Fruit fly (Drosophila melanogaster): ENCODE results near the gene CG13875.
A peak's percentile ranks its signal among the peaks of the same experiment; 100 is the strongest.

The CG13875 gene

DNA sequence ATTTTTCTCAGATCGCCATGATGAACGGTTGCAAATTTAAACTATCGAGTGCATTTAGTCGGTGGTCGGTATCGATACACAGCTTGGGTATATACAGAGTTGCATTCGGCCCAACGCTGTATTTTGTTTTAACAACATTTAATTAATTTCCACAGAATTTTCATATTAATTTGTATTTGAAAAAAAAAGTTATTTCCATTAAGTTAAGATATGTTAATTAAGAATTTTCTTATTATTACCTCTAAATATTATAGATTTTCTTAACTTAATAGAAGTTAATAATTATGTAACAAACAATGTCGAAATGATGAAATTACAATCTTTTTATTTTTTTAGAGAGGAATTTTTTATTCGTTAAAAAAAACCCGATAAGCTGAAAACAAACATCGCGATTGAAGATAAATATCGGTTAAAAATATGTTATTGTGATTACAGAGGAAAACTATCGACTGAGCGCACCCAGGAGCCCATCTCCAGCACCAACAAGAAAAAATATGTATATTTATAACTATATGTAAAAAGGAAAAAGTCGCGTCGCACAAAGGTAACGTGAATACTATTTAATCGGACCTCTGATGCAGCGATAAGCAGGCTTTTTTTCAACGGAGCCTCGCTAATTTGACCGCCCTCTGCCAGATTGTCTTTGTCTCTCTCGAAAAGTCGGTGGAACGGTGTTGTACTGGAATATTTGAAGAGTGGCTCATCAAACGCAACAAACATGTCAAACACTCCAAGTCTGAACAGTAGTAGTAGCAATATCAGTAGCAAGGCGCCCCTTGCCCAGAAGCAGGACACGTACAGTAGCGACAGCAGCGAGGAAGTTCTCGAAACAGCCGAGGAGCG is 20.3 kb downstream of the CG13875 start, which contains the start of the genes rno and mri (continued):
- peak; percentile 67 for TF ChIP-seq CG10979 (tag; optimal IDR thresholded peaks at IDR 0.05)
- no peak for TF ChIP-seq danr (GFP tag; IDR thresholded peaks at IDR 0.05)
- peak; percentile 96 for TF ChIP-seq zen2 (GFP tag; IDR thresholded peaks at IDR 0.05; ENCODE audit: partially characterized antibody)
- TF ChIP-seq zf30C (GFP tag; optimal IDR thresholded peaks at IDR 0.05) = no peak
- no peak for TF ChIP-seq fd102C (GFP tag; optimal IDR thresholded peaks at IDR 0.05)
- peak; percentile 51 for TF ChIP-seq bab2 (GFP tag; optimal IDR thresholded peaks at IDR 0.05)
- TF ChIP-seq phol (tag; optimal IDR thresholded peaks at IDR 0.05) = peak; percentile 99
- TF ChIP-seq E2f1 (GFP tag; IDR thresholded peaks at IDR 0.05) = peak; percentile 72
- peak; percentile 26 for TF ChIP-seq MBD-R2 (GFP tag; IDR thresholded peaks at IDR 0.05)
- TF ChIP-seq CG10431 (GFP tag; optimal IDR thresholded peaks at IDR 0.05) = no peak
- peak; percentile 21; the same call in 1 of the 2 replicates for TF ChIP-seq CG5953 (GFP tag; IDR thresholded peaks at IDR 0.05)
- no peak for TF ChIP-seq CG7271 (tag; optimal IDR thresholded peaks at IDR 0.05)
- no peak for TF ChIP-seq slp2 (GFP tag; optimal IDR thresholded peaks at IDR 0.05)
- TF ChIP-seq Sox100B (GFP tag; optimal IDR thresholded peaks at IDR 0.05) = no peak
- TF ChIP-seq Opbp (GFP tag; IDR thresholded peaks at IDR 0.05; ENCODE audit: partially characterized antibody) = peak; percentile 91
- TF ChIP-seq CoRest (tag; optimal IDR thresholded peaks at IDR 0.05) = peak; percentile 88
- peak; percentile 94 for TF ChIP-seq vnd (GFP tag; IDR thresholded peaks at IDR 0.05; ENCODE audit: partially characterized antibody)
- TF ChIP-seq Hr51 (GFP tag; optimal IDR thresholded peaks at IDR 0.05) = peak; percentile 9 to 81
- TF ChIP-seq Mad (GFP tag; optimal IDR thresholded peaks at IDR 0.05) = peak; percentile 10
- no peak for TF ChIP-seq CG7357 (GFP tag; IDR thresholded peaks at IDR 0.05)
- TF ChIP-seq exex (tag; optimal IDR thresholded peaks at IDR 0.05) = no peak
- peak; percentile 57 for TF ChIP-seq CG1603 (tag; optimal IDR thresholded peaks at IDR 0.05)
- TF ChIP-seq pum (GFP tag; optimal IDR thresholded peaks at IDR 0.05) = peak; percentile 20
- TF ChIP-seq CG31224 (GFP tag; IDR thresholded peaks at IDR 0.05) = no peak; the same call in 1 of the 2 replicates
- peak; percentile 50 for TF ChIP-seq Usf (GFP tag; optimal IDR thresholded peaks at IDR 0.05)
- no peak for TF ChIP-seq CG6854 (GFP tag; optimal IDR thresholded peaks at IDR 0.05)
- TF ChIP-seq CG6765 (GFP tag; optimal IDR thresholded peaks at IDR 0.05) = no peak
- no peak for TF ChIP-seq Jarid2 (GFP tag; optimal IDR thresholded peaks at IDR 0.05)
- TF ChIP-seq CG17186 (GFP tag; optimal IDR thresholded peaks at IDR 0.05) = no peak
- TF ChIP-seq CG1529 (GFP tag; optimal IDR thresholded peaks at IDR 0.05) = no peak
- peak; percentile 63; the same call in 1 of the 2 replicates for TF ChIP-seq stc (GFP tag; IDR thresholded peaks at IDR 0.05)
- TF ChIP-seq CG14710 (tag; optimal IDR thresholded peaks at IDR 0.05) = peak; percentile 93
- TF ChIP-seq tx (GFP tag; optimal IDR thresholded peaks at IDR 0.05) = no peak
- TF ChIP-seq E2f2 (GFP tag; IDR thresholded peaks at IDR 0.05) = peak; percentile 40
- TF ChIP-seq lmd (GFP tag; IDR thresholded peaks at IDR 0.05) = peak; percentile 62
- no peak for TF ChIP-seq Mes4 (GFP tag; optimal IDR thresholded peaks at IDR 0.05)
- no peak for TF ChIP-seq p53 (GFP tag; optimal IDR thresholded peaks at IDR 0.05)
- peak; percentile 18 for TF ChIP-seq CG17802 (tag; optimal IDR thresholded peaks at IDR 0.05)
- TF ChIP-seq Ets65A (GFP tag) = peak; percentile 87
- peak; percentile 85 for TF ChIP-seq CG8924 (tag; optimal IDR thresholded peaks at IDR 0.05)
- TF ChIP-seq CG9797 (GFP tag; optimal IDR thresholded peaks at IDR 0.05) = no peak
- TF ChIP-seq Taf1 (GFP tag; IDR thresholded peaks at IDR 0.05) = peak; percentile 51
- TF ChIP-seq CG6689 (GFP tag; IDR thresholded peaks at IDR 0.05) = peak; percentile 88
- TF ChIP-seq zfh2 (GFP tag; optimal IDR thresholded peaks at IDR 0.05) = peak; percentile 61
- TF ChIP-seq repo (GFP tag; optimal IDR thresholded peaks at IDR 0.05) = no peak
- TF ChIP-seq CG32532 (GFP tag; IDR thresholded peaks at IDR 0.05) = peak; percentile 80
- TF ChIP-seq Gug (GFP tag; IDR thresholded peaks at IDR 0.05) = peak; percentile 58; the same call in 3 of the 4 replicates
- TF ChIP-seq CG31365 (tag; optimal IDR thresholded peaks at IDR 0.05) = no peak
- TF ChIP-seq trem (tag; optimal IDR thresholded peaks at IDR 0.05) = peak; percentile 75

All from whole organism, embryonic.